Fruit fly (Drosophila melanogaster) whole organism, embryonic: ENCODE measurements around the gene CG13884.
A peak's percentile ranks its signal among the peaks of the same experiment; 100 is the strongest.

ENCODE experiments used
- Aef1 ChIP-seq: fragments of 200-800 bp; sonication (Bioruptor generic); IDR thresholded peaks from 3 replicates; pipeline ENCODE4 v1.3.6; 2022; ENCODE audit warnings: missing biosample characterization, missing genetic modification characterization
- Atf6 ChIP-seq: fragments of 200-800 bp; sonication (Bioruptor generic); IDR thresholded peaks from 2 replicates; pipeline ENCODE4 v1.3.6; 2022; ENCODE audit warnings: missing biosample characterization, missing genetic modification characterization
- Awh ChIP-seq: fragments of 200-800 bp; sonication (Bioruptor generic); IDR thresholded peaks from 2 replicates; pipeline ENCODE4, ENCODE4 v1.3.6; 2022; ENCODE audit warnings: missing biosample characterization, missing genetic modification characterization
- B-H2 ChIP-seq: fragments of 200-800 bp; sonication (Bioruptor generic); optimal IDR thresholded peaks from 2 replicates; lab custom pipeline; 2018; ENCODE audit warnings: missing biosample characterization, mild to moderate bottlenecking, missing genetic modification characterization
- CG13123 ChIP-seq: fragments of 200-800 bp; sonication (Bioruptor generic); optimal IDR thresholded peaks from 2 replicates; lab custom pipeline; 2016; ENCODE audit warnings: missing biosample characterization, missing genetic modification characterization
- CG13296 ChIP-seq: fragments of 200-800 bp; sonication (Bioruptor generic); optimal IDR thresholded peaks from 3 replicates; lab custom pipeline; 2018; ENCODE audit warnings: missing biosample characterization, mild to moderate bottlenecking, missing genetic modification characterization
- CG13424 ChIP-seq: fragments of 200-800 bp; sonication (Bioruptor generic); optimal IDR thresholded peaks from 2 replicates; lab custom pipeline; 2019; ENCODE audit warnings: missing biosample characterization, mild to moderate bottlenecking, missing genetic modification characterization, moderate library complexity
- CG13894 ChIP-seq: fragments of 200-800 bp; sonication (Bioruptor generic); optimal IDR thresholded peaks from 3 replicates; lab custom pipeline; 2018; ENCODE audit warnings: missing biosample characterization, mild to moderate bottlenecking, missing genetic modification characterization, moderate library complexity
- CG17912 ChIP-seq: fragments of 200-800 bp; sonication (Bioruptor generic); optimal IDR thresholded peaks from 2 replicates; lab custom pipeline; 2018; ENCODE audit warnings: missing biosample characterization, mild to moderate bottlenecking, missing genetic modification characterization
- CG32532 ChIP-seq: fragments of 200-800 bp; sonication (Bioruptor generic); IDR thresholded peaks from 2 replicates; pipeline ENCODE4 v1.3.6; 2022; ENCODE audit warnings: missing biosample characterization, missing genetic modification characterization
- CG33557 ChIP-seq: fragments of 200-800 bp; sonication (Bioruptor generic); optimal IDR thresholded peaks from 2 replicates; lab custom pipeline; 2019; ENCODE audit warnings: missing biosample characterization, mild to moderate bottlenecking, missing genetic modification characterization, moderate library complexity
- CG4404 ChIP-seq: fragments of 200-800 bp; sonication (Bioruptor generic); IDR thresholded peaks from 2 replicates; pipeline ENCODE4 v1.3.6; 2022; ENCODE audit warnings: missing biosample characterization, missing genetic modification characterization
- CG7556 ChIP-seq: fragments of 200-800 bp; sonication (Bioruptor generic); optimal IDR thresholded peaks from 2 replicates; lab custom pipeline; 2017; ENCODE audit warnings: missing biosample characterization, mild to moderate bottlenecking, missing genetic modification characterization
- CG7839 ChIP-seq: fragments of 200-800 bp; sonication (Bioruptor generic); optimal IDR thresholded peaks from 3 replicates; lab custom pipeline; 2018; ENCODE audit warnings: missing biosample characterization, mild to moderate bottlenecking, missing genetic modification characterization, moderate library complexity
- CG8388 ChIP-seq: fragments of 200-800 bp; sonication (Bioruptor generic); optimal IDR thresholded peaks from 2 replicates; lab custom pipeline; 2019; ENCODE audit warnings: missing biosample characterization, mild to moderate bottlenecking, missing genetic modification characterization, moderate library complexity
- CG9932 ChIP-seq: fragments of 200-800 bp; sonication (Bioruptor generic); IDR thresholded peaks from 2 replicates; pipeline ENCODE4 v1.3.6; 2022; ENCODE audit warnings: missing biosample characterization, missing genetic modification characterization
- HmgZ ChIP-seq: fragments of 200-800 bp; sonication (Bioruptor generic); optimal IDR thresholded peaks from 2 replicates; lab custom pipeline; 2018; ENCODE audit warnings: missing biosample characterization, mild to moderate bottlenecking, missing genetic modification characterization
- Lim3 ChIP-seq: fragments of 200-800 bp; sonication (Bioruptor generic); IDR thresholded peaks from 2 replicates; pipeline ENCODE4 v1.3.6; 2022; ENCODE audit warnings: missing biosample characterization, missing genetic modification characterization
- Meics ChIP-seq: fragments of 200-800 bp; sonication (Bioruptor generic); optimal IDR thresholded peaks from 2 replicates; lab custom pipeline; 2017; ENCODE audit warnings: missing biosample characterization, mild to moderate bottlenecking, missing genetic modification characterization
- NC2α ChIP-seq: fragments of 200-800 bp; sonication (Bioruptor generic); optimal IDR thresholded peaks from 2 replicates; lab custom pipeline; 2016; ENCODE audit warnings: missing biosample characterization, missing genetic modification characterization
- NFAT ChIP-seq: fragments of 200-800 bp; sonication (Bioruptor generic); IDR thresholded peaks from 2 replicates; pipeline ENCODE4 v1.3.6; 2022; ENCODE audit warnings: missing biosample characterization, missing genetic modification characterization
- NfI ChIP-seq: fragments of 200-800 bp; sonication (Bioruptor generic); optimal IDR thresholded peaks from 3 replicates; lab custom pipeline; 2018; ENCODE audit warnings: missing biosample characterization, mild to moderate bottlenecking, missing genetic modification characterization, moderate library complexity
- Sin3A ChIP-seq: fragments of >200 bp; optimal IDR thresholded peaks from 2 replicates; lab custom pipeline; 2018
- Stat92E ChIP-seq, 3 experiments: fragments of >200 bp in 2 of 3; fragments of 200-800 bp in 1 of 3; sonication (Bioruptor generic) in 1 of 3; optimal IDR thresholded peaks; 2 replicates each; lab custom pipeline; 2017 to 2019; ENCODE audit warnings: missing biosample characterization in 3 of 3, missing genetic modification characterization in 3 of 3, mild to moderate bottlenecking in 1 of 3, moderate library complexity in 1 of 3
- Xrp1 ChIP-seq: fragments of 200-800 bp; sonication (Bioruptor generic); IDR thresholded peaks from 2 replicates; pipeline ENCODE4 v1.3.6; 2022; ENCODE audit warnings: missing biosample characterization, missing genetic modification characterization
- abd-A ChIP-seq: fragments of 200-800 bp; sonication (Bioruptor generic); optimal IDR thresholded peaks from 3 replicates; lab custom pipeline; 2019; ENCODE audit warnings: missing biosample characterization, mild to moderate bottlenecking, missing genetic modification characterization, moderate library complexity
- ato ChIP-seq: fragments of 200-800 bp; sonication (Bioruptor generic); IDR thresholded peaks from 2 replicates; pipeline ENCODE4 v1.3.6; 2022; ENCODE audit warnings: missing biosample characterization, missing genetic modification characterization; ENCODE audit not compliant: partially characterized antibody
- chinmo ChIP-seq: fragments of 200-800 bp; sonication (Bioruptor generic); IDR thresholded peaks from 4 replicates; pipeline ENCODE4 v1.3.6; 2022; ENCODE audit warnings: missing biosample characterization, missing genetic modification characterization; ENCODE audit not compliant: partially characterized antibody
- en ChIP-seq: fragments of 200-800 bp; sonication (Bioruptor generic); optimal IDR thresholded peaks from 2 replicates; lab custom pipeline; 2016; ENCODE audit warnings: missing biosample characterization, missing genetic modification characterization
- ewg ChIP-seq: fragments of 200-800 bp; sonication (Bioruptor generic); optimal IDR thresholded peaks from 3 replicates; lab custom pipeline; 2017; ENCODE audit warnings: mild to moderate bottlenecking, missing biosample characterization, missing genetic modification reagents, missing genetic modification characterization
- gsb-n ChIP-seq: fragments of 200-800 bp; sonication (Bioruptor generic); optimal IDR thresholded peaks from 3 replicates; lab custom pipeline; 2018; ENCODE audit warnings: missing biosample characterization, mild to moderate bottlenecking, missing genetic modification characterization
- insv ChIP-seq, 2 experiments: fragments of 200-800 bp; sonication (Bioruptor generic); optimal IDR thresholded peaks; 3 replicates each; lab custom pipeline; 2016 to 2018; ENCODE audit warnings: missing biosample characterization in 2 of 2, missing genetic modification characterization in 2 of 2
- kay ChIP-seq: fragments of 200-800 bp; sonication (Bioruptor generic); optimal IDR thresholded peaks from 2 replicates; lab custom pipeline; 2016; ENCODE audit warnings: missing biosample characterization, missing genetic modification characterization
- mirr ChIP-seq: fragments of 200-800 bp; sonication (Bioruptor generic); optimal IDR thresholded peaks from 3 replicates; lab custom pipeline; 2018; ENCODE audit warnings: missing biosample characterization, mild to moderate bottlenecking, missing genetic modification characterization
- nom ChIP-seq: fragments of 200-800 bp; sonication (Bioruptor generic); optimal IDR thresholded peaks from 2 replicates; lab custom pipeline; 2017; ENCODE audit warnings: missing biosample characterization, missing genetic modification characterization, mild to moderate bottlenecking, moderate library complexity, missing genetic modification reagents
- odd ChIP-seq: fragments of 200-800 bp; sonication (Bioruptor generic); optimal IDR thresholded peaks from 2 replicates; lab custom pipeline; 2017; ENCODE audit warnings: missing biosample characterization, mild to moderate bottlenecking, missing genetic modification characterization
- prd ChIP-seq, 3 experiments: fragments of >200 bp in 2 of 3; fragments of 200-800 bp in 1 of 3; sonication (Bioruptor generic) in 1 of 3; optimal IDR thresholded peaks in 2 of 3; IDR thresholded peaks in 1 of 3; 2 replicates in 2 of 3; 3 replicates in 1 of 3; pipeline versions ENCODE4 v1.3.6 to Lab custom; 2017 to 2022; ENCODE audit warnings: missing biosample characterization in 1 of 3, missing genetic modification characterization in 1 of 3
- run ChIP-seq: fragments of 200-800 bp; sonication (Bioruptor generic); optimal IDR thresholded peaks from 3 replicates; lab custom pipeline; 2018; ENCODE audit warnings: missing biosample characterization, mild to moderate bottlenecking, missing genetic modification characterization
- salm ChIP-seq: fragments of 200-800 bp; sonication (Bioruptor generic); optimal IDR thresholded peaks from 2 replicates; lab custom pipeline; 2018; ENCODE audit warnings: missing biosample characterization, mild to moderate bottlenecking, missing genetic modification characterization
- sc ChIP-seq, 3 experiments: fragments of >200 bp in 2 of 3; fragments of 200-800 bp in 1 of 3; sonication (Bioruptor generic) in 1 of 3; optimal IDR thresholded peaks; 2 replicates in 2 of 3; 3 replicates in 1 of 3; lab custom pipeline; 2017; ENCODE audit warnings: mild to moderate bottlenecking in 1 of 3, missing biosample characterization in 1 of 3, missing genetic modification characterization in 1 of 3, missing genetic modification reagents in 1 of 3
- schlank ChIP-seq: fragments of 200-800 bp; sonication (Bioruptor generic); optimal IDR thresholded peaks from 2 replicates; lab custom pipeline; 2018; ENCODE audit warnings: missing biosample characterization, mild to moderate bottlenecking, missing genetic modification characterization
- slbo ChIP-seq: fragments of 200-800 bp; sonication (Bioruptor generic); IDR thresholded peaks from 2 replicates; pipeline ENCODE4 v1.3.6; 2022; ENCODE audit warnings: missing biosample characterization, missing genetic modification characterization
- sna ChIP-seq: fragments of 200-800 bp; sonication (Bioruptor generic); IDR thresholded peaks from 2 replicates; pipeline ENCODE4 v1.3.6; 2022; ENCODE audit warnings: missing biosample characterization, missing genetic modification characterization; ENCODE audit not compliant: partially characterized antibody
- tll ChIP-seq, 2 experiments: fragments of 200-800 bp in 1 of 2; fragments of >200 bp in 1 of 2; sonication (Bioruptor generic) in 1 of 2; optimal IDR thresholded peaks; 2 replicates each; lab custom pipeline; 2017 to 2019; ENCODE audit warnings: missing biosample characterization in 2 of 2, missing genetic modification characterization in 2 of 2, mild to moderate bottlenecking in 1 of 2, moderate library complexity in 1 of 2
- vvl ChIP-seq: fragments of 200-800 bp; sonication (Bioruptor generic); IDR thresholded peaks from 2 replicates; pipeline ENCODE4 v1.3.6; 2022; ENCODE audit warnings: missing biosample characterization, missing genetic modification characterization
- z ChIP-seq: fragments of 200-800 bp; sonication (Bioruptor generic); IDR thresholded peaks from 3 replicates; pipeline ENCODE4 v1.3.6; 2022; ENCODE audit warnings: missing biosample characterization, missing genetic modification characterization

CG13884 gene

dm6 chr3L:319145-320009, 46.9 kb downstream of the CG13884 start, which contains the start of gene fwd (continued):
- TF ChIP-seq en, result peak; percentile 12
- TF ChIP-seq slbo (GFP tag; lab: Robert Waterston, UW), result peak; percentile 15; the same call in 1 of the 2 replicates
- peak in 1 of 2 experiments; percentile 58 for TF ChIP-seq tll (GFP tag; optimal IDR thresholded peaks at IDR 0.05; lab: Kevin White, UChicago)
- peak; percentile 44; the same call in 1 of the 2 replicates for TF ChIP-seq ato (GFP tag; lab: Robert Waterston, UW)
- 0 out of 2 replicates have a peak, but pooled peaks have one; percentile 13 for TF ChIP-seq NFAT
- peak; percentile 45; the same call in 1 of the 2 replicates for TF ChIP-seq vvl
- TF ChIP-seq CG32532 (GFP tag; lab: Robert Waterston, UW), result peak; percentile 36; the same call in 1 of the 2 replicates
- peak; percentile 17 for TF ChIP-seq schlank
- peak; percentile 26 for TF ChIP-seq NfI (GFP tag; lab: Kevin White, UChicago)
- peak; percentile 39 for TF ChIP-seq B-H2 (GFP tag; lab: Kevin White, UChicago)
- TF ChIP-seq prd (optimal IDR thresholded peaks at IDR 0.05; lab: Kevin White, UChicago), result no peak
- 0 out of 3 replicates have a peak, but pooled peaks have one; percentile 21 for TF ChIP-seq prd (GFP tag; IDR thresholded peaks at IDR 0.05; lab: Robert Waterston, UW)
- peak; percentile 6 for TF ChIP-seq CG17912 (GFP tag; lab: Kevin White, UChicago)
- TF ChIP-seq HmgZ (tag; lab: Kevin White, UChicago), result peak; percentile 85
- peak; percentile 14 for TF ChIP-seq Meics (GFP tag; lab: Kevin White, UChicago)
- TF ChIP-seq CG4404 (GFP tag; lab: Robert Waterston, UW), result no peak
- TF ChIP-seq z (GFP tag; lab: Robert Waterston, UW), result peak; percentile 85
- TF ChIP-seq Aef1 (GFP tag; lab: Robert Waterston, UW), result no peak; the same call in 2 of the 3 replicates
- TF ChIP-seq Stat92E (GFP tag; optimal IDR thresholded peaks at IDR 0.05; lab: Kevin White, UChicago), result peak in 1 of 3 experiments; percentile 55
- no peak for TF ChIP-seq Lim3 (GFP tag; lab: Robert Waterston, UW)
- TF ChIP-seq CG13296 (GFP tag; lab: Kevin White, UChicago), result peak; percentile 18
- no peak; the same call in 1 of the 2 replicates for TF ChIP-seq Awh
- peak; percentile 38 for TF ChIP-seq CG13424 (tag; lab: Kevin White, UChicago)
- no peak for TF ChIP-seq salm
- TF ChIP-seq CG13894, result peak; percentile 49
- peak in 1 of 2 experiments; percentile 37 for TF ChIP-seq insv (GFP tag; optimal IDR thresholded peaks at IDR 0.05; lab: Kevin White, UChicago)
- peak; percentile 24; the same call in 1 of the 2 replicates for TF ChIP-seq sna (GFP tag; lab: Robert Waterston, UW)
- peak; percentile 50 for TF ChIP-seq Atf6 (GFP tag; lab: Robert Waterston, UW)
- peak; percentile 66 for TF ChIP-seq Sin3A (lab: Kevin White, UChicago)
- TF ChIP-seq CG33557 (GFP tag; lab: Kevin White, UChicago), result peak; percentile 54
- peak; percentile 2 for TF ChIP-seq NC2α
- TF ChIP-seq Xrp1, result peak; percentile 13; the same call in 1 of the 2 replicates
- peak; percentile 13 for TF ChIP-seq run (tag; lab: Kevin White, UChicago)
- TF ChIP-seq gsb-n (tag; lab: Kevin White, UChicago), result no peak
- TF ChIP-seq CG7556 (GFP tag; lab: Kevin White, UChicago), result peak; percentile 19
- TF ChIP-seq sc (optimal IDR thresholded peaks at IDR 0.05; lab: Kevin White, UChicago), result no peak
- TF ChIP-seq sc (GFP tag; optimal IDR thresholded peaks at IDR 0.05; lab: Kevin White, UChicago), result no peak
- TF ChIP-seq CG13123 (GFP tag; lab: Kevin White, UChicago), result no peak
- no peak for TF ChIP-seq abd-A
- peak; percentile 59 for TF ChIP-seq ewg (GFP tag; lab: Kevin White, UChicago)
- peak; percentile 38; the same call in 1 of the 2 replicates for TF ChIP-seq CG9932 (GFP tag; lab: Robert Waterston, UW)
- TF ChIP-seq CG7839 (tag; lab: Kevin White, UChicago), result peak; percentile 40
- peak; percentile 63 for TF ChIP-seq kay (GFP tag; lab: Kevin White, UChicago)
- TF ChIP-seq chinmo (GFP tag; lab: Robert Waterston, UW), result peak; percentile 84; the same call in 2 of the 4 replicates
- TF ChIP-seq odd, result peak; percentile 48
- TF ChIP-seq CG8388 (GFP tag; lab: Kevin White, UChicago), result no peak
- peak; percentile 13 for TF ChIP-seq mirr
- TF ChIP-seq nom (GFP tag; lab: Kevin White, UChicago), result peak; percentile 31
